Worm (Caenorhabditis elegans): ENCODE measurements around the gene T03F6.6.
A peak's percentile ranks its signal among the peaks of the same experiment; 100 is the strongest.

T03F6.6 gene

DNA sequence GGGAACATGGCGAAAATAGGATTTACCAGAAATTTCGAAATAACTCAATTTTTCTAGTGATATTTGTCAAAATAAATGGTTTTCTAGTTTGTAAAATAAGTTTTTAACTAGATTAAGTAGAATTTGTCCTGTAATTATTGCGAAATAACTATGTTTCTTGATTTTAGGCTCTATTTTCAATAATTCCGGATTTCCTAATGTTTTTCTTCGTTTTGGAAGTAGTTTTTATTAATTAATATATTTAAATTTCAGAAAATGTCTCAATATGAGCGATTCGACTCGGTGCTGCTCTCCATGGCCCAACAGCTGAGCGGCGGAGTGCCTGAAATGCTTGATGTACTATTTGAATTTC lies 38.8 kb downstream of the T03F6.6 start, which contains the start of gene nud-1:
Gene nud-1 (plus strand): TSS at position 253 of the 352 bp plus-strand sequence.
- no peak for TF ChIP-seq mep-1 (tag; optimal IDR thresholded peaks at IDR 0.05)
- TF ChIP-seq zag-1 (tag; optimal IDR thresholded peaks at IDR 0.05): no peak
- TF ChIP-seq tbx-2 (tag; optimal IDR thresholded peaks at IDR 0.05): no peak
- TF ChIP-seq lir-3 (tag; optimal IDR thresholded peaks at IDR 0.05; ENCODE audit: poor library complexity): no peak
- TF ChIP-seq nhr-12 (tag; optimal IDR thresholded peaks at IDR 0.05): no peak
- no peak for TF ChIP-seq nhr-19 (GFP tag; conservative IDR thresholded peaks at IDR 0.05)
- no peak for TF ChIP-seq nhr-20 (tag; optimal IDR thresholded peaks at IDR 0.05)
- TF ChIP-seq ceh-88 (GFP tag; IDR thresholded peaks at IDR 0.05): no peak
- TF ChIP-seq C04F5.9 (tag; optimal IDR thresholded peaks at IDR 0.05): no peak
- TF ChIP-seq ceh-8 (GFP tag; optimal IDR thresholded peaks at IDR 0.05): no peak
- TF ChIP-seq egl-27 (tag; optimal IDR thresholded peaks at IDR 0.05): no peak
- TF ChIP-seq Y116A8C.19 (tag; optimal IDR thresholded peaks at IDR 0.05; ENCODE audit: borderline replicate concordance): no peak
- no peak for TF ChIP-seq sup-37 (GFP tag; optimal IDR thresholded peaks at IDR 0.05)
- no peak for TF ChIP-seq ets-5 (GFP tag; IDR thresholded peaks at IDR 0.05)
- TF ChIP-seq nhr-11 (tag; optimal IDR thresholded peaks at IDR 0.05): no peak
- no peak for TF ChIP-seq aha-1 (tag; optimal IDR thresholded peaks at IDR 0.05)

DNA sequence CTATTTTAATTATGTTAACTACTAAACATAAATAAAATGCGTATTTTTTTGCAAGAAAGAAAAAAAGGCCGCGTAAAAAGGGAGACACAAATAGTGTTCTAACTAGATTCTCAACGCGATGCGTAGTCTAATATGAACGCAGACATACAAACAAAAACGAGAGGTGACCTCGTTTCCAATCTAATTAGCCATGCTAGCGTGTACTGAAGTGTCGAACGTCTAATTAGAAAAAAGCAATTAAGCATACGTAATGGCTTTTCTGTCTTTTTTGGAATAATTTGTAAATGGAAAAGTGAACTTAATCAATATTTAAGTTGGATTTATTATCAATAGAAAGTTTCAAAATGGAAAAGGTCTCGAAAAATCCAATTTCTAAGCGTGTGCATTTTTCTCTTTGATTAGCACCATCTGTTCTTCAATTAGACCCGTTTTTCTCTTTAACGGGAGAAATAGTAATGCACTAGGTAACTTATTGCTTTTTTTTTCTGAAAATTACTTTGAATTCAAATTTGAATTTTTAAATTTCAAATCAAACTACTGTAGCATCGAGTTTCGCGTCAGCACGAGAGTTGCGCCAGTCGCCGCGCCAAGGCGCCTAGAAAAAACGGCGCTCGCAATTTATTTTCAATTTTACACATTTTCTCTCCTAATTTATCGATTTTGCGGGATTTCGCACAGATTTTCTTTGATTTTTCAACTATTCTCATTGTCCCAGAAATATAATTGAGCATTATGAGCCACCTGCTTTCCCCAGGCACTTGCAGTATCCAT lies 39.4 kb downstream of the T03F6.6 start:
- TF ChIP-seq pax-3 (tag; optimal IDR thresholded peaks at IDR 0.05) (no peak), vab-15 (tag; optimal IDR thresholded peaks at IDR 0.05) (no peak), sptf-1 (tag; optimal IDR thresholded peaks at IDR 0.05) (no peak), fkh-8 (tag; optimal IDR thresholded peaks at IDR 0.05) (no peak), nhr-71 (tag; optimal IDR thresholded peaks at IDR 0.05) (peak; percentile 56), nhr-77 (tag; optimal IDR thresholded peaks at IDR 0.05) (no peak), xbp-1 (tag; optimal IDR thresholded peaks at IDR 0.05) (no peak), lin-13 (GFP tag; optimal IDR thresholded peaks at IDR 0.05) (peak; percentile 34), C04F5.9 (tag; optimal IDR thresholded peaks at IDR 0.05) (no peak), hlh-4 (tag; optimal IDR thresholded peaks at IDR 0.05) (no peak), pqm-1 (tag; optimal IDR thresholded peaks at IDR 0.05) (no peak), egl-27 (tag; optimal IDR thresholded peaks at IDR 0.05) (no peak), elt-3 (tag; optimal IDR thresholded peaks at IDR 0.05) (no peak), nhr-20 (tag; optimal IDR thresholded peaks at IDR 0.05) (peak; percentile 20), nhr-12 (tag; optimal IDR thresholded peaks at IDR 0.05) (no peak), lin-14 (GFP tag; optimal IDR thresholded peaks at IDR 0.05) (no peak), nhr-90 (tag; optimal IDR thresholded peaks at IDR 0.05; ENCODE audit: poor library complexity) (peak; percentile 28), C34B4.2 (tag; optimal IDR thresholded peaks at IDR 0.05) (no peak), unc-98 (GFP tag; IDR thresholded peaks at IDR 0.05) (no peak), mdl-1 (tag; optimal IDR thresholded peaks at IDR 0.05) (no peak), F16B12.6 (tag; optimal IDR thresholded peaks at IDR 0.05) (no peak), elt-2 (tag; optimal IDR thresholded peaks at IDR 0.05) (no peak), lin-35 (GFP tag; optimal IDR thresholded peaks at IDR 0.05) (peak; percentile 65 to 83), grh-1 (GFP tag; IDR thresholded peaks at IDR 0.05) (no peak), lin-15B (tag; optimal IDR thresholded peaks at IDR 0.05) (peak; percentile 20), nhr-85 (tag) (no peak), Y116A8C.19 (tag; optimal IDR thresholded peaks at IDR 0.05; ENCODE audit: borderline replicate concordance) (no peak), egl-13 (tag; optimal IDR thresholded peaks at IDR 0.05) (no peak), rnt-1 (tag; optimal IDR thresholded peaks at IDR 0.05) (peak; percentile 24), tlp-1 (tag; optimal IDR thresholded peaks at IDR 0.05) (no peak), nhr-47 (tag; optimal IDR thresholded peaks at IDR 0.05) (peak; percentile 35), nhr-76 (tag; optimal IDR thresholded peaks at IDR 0.05) (no peak), nhr-84 (tag; optimal IDR thresholded peaks at IDR 0.05) (no peak), lsy-2 (tag; optimal IDR thresholded peaks at IDR 0.05) (peak; percentile 55 to 80), nhr-28 (tag; optimal IDR thresholded peaks at IDR 0.05) (no peak), snu-23 (GFP tag; optimal IDR thresholded peaks at IDR 0.05) (peak; percentile 44), unc-130 (tag; optimal IDR thresholded peaks at IDR 0.05) (no peak), dpl-1 (GFP tag; optimal IDR thresholded peaks at IDR 0.05) (peak; percentile 53 to 82 (median 78)), nhr-237 (tag; optimal IDR thresholded peaks at IDR 0.05) (no peak)

All from whole organism, L1 larva.